Worm (Caenorhabditis elegans): ENCODE measurements around the gene hecd-1.

hecd-1 gene

ce11 chrIV:7097450-7097849 lies 47.1 kb downstream of the hecd-1 start:
- no peak for TF ChIP-seq swsn-7 (tag; optimal IDR thresholded peaks at IDR 0.05)
- TF ChIP-seq pqm-1 (tag; optimal IDR thresholded peaks at IDR 0.05): no peak
- no peak for TF ChIP-seq unc-62 (GFP tag; optimal IDR thresholded peaks at IDR 0.05)
- no peak for TF ChIP-seq unc-86 (tag; optimal IDR thresholded peaks at IDR 0.05)
- TF ChIP-seq snpc-4 (tag; optimal IDR thresholded peaks at IDR 0.05): no peak
- TF ChIP-seq nhr-237 (tag; optimal IDR thresholded peaks at IDR 0.05): no peak
- no peak for TF ChIP-seq lir-3 (tag; optimal IDR thresholded peaks at IDR 0.05; ENCODE audit: poor library complexity)
- TF ChIP-seq mep-1 (tag; optimal IDR thresholded peaks at IDR 0.05): no peak
- TF ChIP-seq lin-13 (GFP tag; optimal IDR thresholded peaks at IDR 0.05): no peak
- TF ChIP-seq unc-98 (GFP tag; IDR thresholded peaks at IDR 0.05): no peak
- no peak for TF ChIP-seq unc-30 (tag; optimal IDR thresholded peaks at IDR 0.05)
- no peak for TF ChIP-seq unc-130 (tag; optimal IDR thresholded peaks at IDR 0.05)
- TF ChIP-seq hpl-2 (GFP tag; optimal IDR thresholded peaks at IDR 0.05): no peak
- no peak for TF ChIP-seq snu-23 (GFP tag; optimal IDR thresholded peaks at IDR 0.05)

- TF ChIP-seq rnt-1 (tag; optimal IDR thresholded peaks at IDR 0.05) (peak; percentile 53), nhr-47 (tag; optimal IDR thresholded peaks at IDR 0.05) (no peak), mef-2 (tag; optimal IDR thresholded peaks at IDR 0.05) (no peak), snpc-4 (tag; optimal IDR thresholded peaks at IDR 0.05) (no peak), mep-1 (tag; optimal IDR thresholded peaks at IDR 0.05) (no peak), sup-37 (GFP tag; optimal IDR thresholded peaks at IDR 0.05) (no peak), aly-2 (tag; optimal IDR thresholded peaks at IDR 0.05) (no peak), lin-14 (GFP tag; optimal IDR thresholded peaks at IDR 0.05) (peak; percentile 43), nhr-71 (tag; optimal IDR thresholded peaks at IDR 0.05) (peak; percentile 30), unc-30 (tag; optimal IDR thresholded peaks at IDR 0.05) (no peak), nhr-19 (GFP tag; conservative IDR thresholded peaks at IDR 0.05) (0 out of 2 replicates have a peak, but pooled peaks have one; percentile 10), C16A3.4 (tag; optimal IDR thresholded peaks at IDR 0.05) (no peak), xbp-1 (tag; optimal IDR thresholded peaks at IDR 0.05) (no peak), isw-1 (GFP tag; IDR thresholded peaks at IDR 0.05) (no peak), lin-39 (tag; optimal IDR thresholded peaks at IDR 0.05) (peak; percentile 17)
These were observed 48.4 kb downstream of the hecd-1 start for ce11 chrIV:7096097-7096496.

ce11 chrIV:7095396-7095964 lies 49.0 kb downstream of the hecd-1 start:
- TF ChIP-seq lin-13 (GFP tag; optimal IDR thresholded peaks at IDR 0.05) (peak; percentile 5), blmp-1 (tag; optimal IDR thresholded peaks at IDR 0.05) (peak; percentile 85), dsc-1 (tag; optimal IDR thresholded peaks at IDR 0.05) (peak; percentile 33), lin-14 (GFP tag; optimal IDR thresholded peaks at IDR 0.05) (peak; percentile 83), lsy-2 (tag; optimal IDR thresholded peaks at IDR 0.05) (peak in 1 of 2 experiments; percentile 25), tlp-1 (tag; optimal IDR thresholded peaks at IDR 0.05) (no peak), snu-23 (GFP tag; optimal IDR thresholded peaks at IDR 0.05) (peak; percentile 10), fkh-10 (GFP tag; optimal IDR thresholded peaks at IDR 0.05) (no peak), pax-3 (tag; optimal IDR thresholded peaks at IDR 0.05) (no peak), nhr-84 (tag; optimal IDR thresholded peaks at IDR 0.05) (no peak), swsn-7 (tag; optimal IDR thresholded peaks at IDR 0.05) (no peak), rnt-1 (tag; optimal IDR thresholded peaks at IDR 0.05) (peak; percentile 62), unc-98 (GFP tag; IDR thresholded peaks at IDR 0.05) (no peak), unc-86 (tag; optimal IDR thresholded peaks at IDR 0.05) (no peak), egl-13 (tag; optimal IDR thresholded peaks at IDR 0.05) (no peak), isw-1 (GFP tag; IDR thresholded peaks at IDR 0.05) (no peak), C34B4.2 (tag; optimal IDR thresholded peaks at IDR 0.05) (no peak), skn-1 (tag; optimal IDR thresholded peaks at IDR 0.05) (no peak), snpc-4 (tag; optimal IDR thresholded peaks at IDR 0.05) (no peak), mep-1 (tag; optimal IDR thresholded peaks at IDR 0.05) (peak; percentile 72), nhr-28 (tag; optimal IDR thresholded peaks at IDR 0.05) (no peak), nhr-90 (tag; optimal IDR thresholded peaks at IDR 0.05; ENCODE audit: poor library complexity) (no peak), aly-2 (tag; optimal IDR thresholded peaks at IDR 0.05) (no peak), dpl-1 (GFP tag; optimal IDR thresholded peaks at IDR 0.05) (no peak), lin-15B (tag; optimal IDR thresholded peaks at IDR 0.05) (no peak), F16B12.6 (tag; optimal IDR thresholded peaks at IDR 0.05) (no peak), unc-62 (GFP tag; optimal IDR thresholded peaks at IDR 0.05) (no peak), nhr-71 (tag; optimal IDR thresholded peaks at IDR 0.05) (peak; percentile 29), ces-1 (GFP tag; optimal IDR thresholded peaks at IDR 0.05) (no peak), unc-130 (tag; optimal IDR thresholded peaks at IDR 0.05) (peak; percentile 17), ceh-63 (GFP tag; optimal IDR thresholded peaks at IDR 0.05) (no peak), nhr-85 (tag) (peak; percentile 60), C16A3.4 (tag; optimal IDR thresholded peaks at IDR 0.05) (no peak), zag-1 (tag; optimal IDR thresholded peaks at IDR 0.05) (no peak), nhr-19 (GFP tag; conservative IDR thresholded peaks at IDR 0.05) (peak; percentile 6; the same call in 1 of the 2 replicates), pag-3 (tag; optimal IDR thresholded peaks at IDR 0.05; ENCODE audit: borderline replicate concordance, insufficient read depth) (no peak)
